Fruit fly (Drosophila melanogaster) whole organism, pupa: Measurements from ENCODE around the gene CG12439.

Experiments
- CG10348 ChIP-seq: fragments of 200-800 bp; sonication (Bioruptor generic); IDR thresholded peaks from 2 replicates; pipeline ENCODE4 v1.3.6; 2022; ENCODE audit warnings: missing biosample characterization, missing genetic modification characterization
- CG12605 ChIP-seq: fragments of 200-800 bp; sonication (Bioruptor generic); IDR thresholded peaks from 2 replicates; pipeline ENCODE4 v1.3.6; 2022; ENCODE audit warnings: missing biosample characterization, missing genetic modification characterization
- CG13204 ChIP-seq: fragments of 200-800 bp; sonication (Bioruptor generic); optimal IDR thresholded peaks from 2 replicates; lab custom pipeline; 2018; ENCODE audit warnings: missing biosample characterization, mild to moderate bottlenecking, missing genetic modification characterization, moderate library complexity
- CG14655 ChIP-seq: fragments of 200-800 bp; sonication (Bioruptor generic); optimal IDR thresholded peaks from 3 replicates; lab custom pipeline; 2017; ENCODE audit warnings: mild to moderate bottlenecking, missing biosample characterization, missing genetic modification reagents, missing genetic modification characterization
- CG15710 ChIP-seq: fragments of 200-800 bp; sonication (Bioruptor generic); optimal IDR thresholded peaks from 2 replicates; lab custom pipeline; 2018; ENCODE audit warnings: missing biosample characterization, mild to moderate bottlenecking, missing genetic modification characterization, moderate library complexity
- CG17806 ChIP-seq: fragments of 200-800 bp; sonication (Bioruptor generic); optimal IDR thresholded peaks from 2 replicates; lab custom pipeline; 2018; ENCODE audit warnings: missing biosample characterization, mild to moderate bottlenecking, missing genetic modification characterization, moderate library complexity
- CG32121 ChIP-seq: fragments of 200-800 bp; sonication (Bioruptor generic); IDR thresholded peaks from 2 replicates; pipeline ENCODE4 v1.3.6; 2022; ENCODE audit warnings: missing biosample characterization, missing genetic modification characterization
- CG34367 ChIP-seq: fragments of 200-800 bp; sonication (Bioruptor generic); optimal IDR thresholded peaks from 2 replicates; lab custom pipeline; 2018; ENCODE audit warnings: missing biosample characterization, mild to moderate bottlenecking, missing genetic modification characterization
- CG4496 ChIP-seq: fragments of 200-800 bp; sonication (Bioruptor generic); IDR thresholded peaks from 3 replicates; pipeline ENCODE4 v1.3.6; 2022; ENCODE audit warnings: missing biosample characterization, missing genetic modification characterization
- CG8159 ChIP-seq: fragments of 200-800 bp; sonication (Bioruptor generic); optimal IDR thresholded peaks from 3 replicates; lab custom pipeline; 2018; ENCODE audit warnings: missing biosample characterization, mild to moderate bottlenecking, missing genetic modification characterization, moderate library complexity
- CG8301 ChIP-seq: fragments of 200-800 bp; sonication (Bioruptor generic); optimal IDR thresholded peaks from 2 replicates; lab custom pipeline; 2018; ENCODE audit warnings: missing biosample characterization, mild to moderate bottlenecking, missing genetic modification characterization
- CG9948 ChIP-seq: fragments of 200-800 bp; sonication (Bioruptor generic); optimal IDR thresholded peaks from 2 replicates; lab custom pipeline; 2018; ENCODE audit warnings: missing biosample characterization, mild to moderate bottlenecking, missing genetic modification characterization, moderate library complexity
- D1 ChIP-seq: fragments of 200-800 bp; sonication (Bioruptor generic); optimal IDR thresholded peaks from 2 replicates; lab custom pipeline; 2018; ENCODE audit warnings: missing biosample characterization, mild to moderate bottlenecking, missing genetic modification characterization, moderate library complexity
- EcR ChIP-seq: fragments of 200-800 bp; sonication (Bioruptor generic); optimal IDR thresholded peaks from 3 replicates; lab custom pipeline; 2019; ENCODE audit warnings: missing biosample characterization, missing genetic modification characterization, mild to moderate bottlenecking, moderate library complexity, missing genetic modification reagents
- Ets98B ChIP-seq: fragments of 200-800 bp; sonication (Bioruptor generic); IDR thresholded peaks from 2 replicates; pipeline ENCODE4 v1.3.6; 2022; ENCODE audit warnings: missing biosample characterization, missing genetic modification characterization
- Pif1A ChIP-seq: fragments of 200-800 bp; sonication (Bioruptor generic); optimal IDR thresholded peaks from 3 replicates; lab custom pipeline; 2016; ENCODE audit warnings: missing biosample characterization, missing genetic modification characterization
- Pif1B ChIP-seq: fragments of 200-800 bp; sonication (Bioruptor generic); optimal IDR thresholded peaks from 3 replicates; lab custom pipeline; 2016; ENCODE audit warnings: missing biosample characterization, missing genetic modification characterization
- Snoo ChIP-seq: fragments of 200-800 bp; sonication (Bioruptor generic); optimal IDR thresholded peaks from 3 replicates; lab custom pipeline; 2017; ENCODE audit warnings: missing biosample characterization, mild to moderate bottlenecking, missing genetic modification characterization, inconsistent platforms
- fd96Ca ChIP-seq: fragments of 200-800 bp; sonication (Bioruptor generic); IDR thresholded peaks from 3 replicates; pipeline ENCODE4 v1.3.6; 2022; ENCODE audit warnings: missing biosample characterization, missing genetic modification characterization
- gl ChIP-seq: fragments of 200-800 bp; sonication (Bioruptor generic); optimal IDR thresholded peaks from 2 replicates; lab custom pipeline; 2018; ENCODE audit warnings: missing biosample characterization, mild to moderate bottlenecking, missing genetic modification characterization
- rn ChIP-seq: fragments of 200-800 bp; sonication (Bioruptor generic); IDR thresholded peaks from 2 replicates; pipeline ENCODE4 v1.3.6; 2022; ENCODE audit warnings: missing biosample characterization, missing genetic modification characterization

Gene CG12439

dm6 chr2L:9097263-9097662, 20.3 kb downstream of the CG12439 start, which contains the start of gene CG31609:
CG31609 (plus strand) TSS chr2L:9097563.
- TF ChIP-seq CG32121 (no peak), CG8301 (tag; lab: Kevin White, UChicago) (no peak), CG12605 (no peak), Pif1A (GFP tag; lab: Kevin White, UChicago) (no peak), rn (GFP tag; lab: Robert Waterston, UW) (no peak)

dm6 chr2L:9111514-9111913, 34.6 kb downstream of the CG12439 start, which contains the start of gene Or30a:
Or30a (plus strand) TSS chr2L:9111814.
- TF ChIP-seq D1 (no peak), fd96Ca (GFP tag; lab: Robert Waterston, UW) (no peak), CG32121 (no peak), gl (tag; lab: Kevin White, UChicago) (no peak), rn (GFP tag; lab: Robert Waterston, UW) (no peak), CG15710 (tag; lab: Kevin White, UChicago) (no peak), CG8159 (tag; lab: Kevin White, UChicago) (no peak), CG17806 (tag; lab: Kevin White, UChicago) (no peak), CG34367 (tag; lab: Kevin White, UChicago) (no peak), CG12605 (no peak), Ets98B (no peak), CG14655 (GFP tag; lab: Kevin White, UChicago) (no peak), Pif1B (no peak), CG4496 (no peak), Snoo (tag; lab: Kevin White, UChicago) (no peak), Pif1A (GFP tag; lab: Kevin White, UChicago) (no peak), CG10348 (GFP tag; lab: Robert Waterston, UW) (no peak)

dm6 chr2L:9120475-9121309, 43.8 kb downstream of the CG12439 start:
- TF ChIP-seq CG8159 (tag; lab: Kevin White, UChicago), result no peak
- TF ChIP-seq CG17806 (tag; lab: Kevin White, UChicago), result no peak
- TF ChIP-seq CG12605, result no peak

dm6 chr2L:9122371-9122770, 45.5 kb downstream of the CG12439 start:
- TF ChIP-seq CG17806 (tag; lab: Kevin White, UChicago), result no peak
- 0 out of 2 replicates have a peak, but pooled peaks have one; percentile 14 for TF ChIP-seq CG12605
- no peak for TF ChIP-seq CG34367 (tag; lab: Kevin White, UChicago)
- TF ChIP-seq, all 21 proteins: peak for 1

dm6 chr2L:9123707-9124106, 46.8 kb downstream of the CG12439 start:
- no peak for TF ChIP-seq EcR
- TF ChIP-seq Pif1B, result no peak
- TF ChIP-seq fd96Ca (GFP tag; lab: Robert Waterston, UW), result no peak
- no peak for TF ChIP-seq gl (tag; lab: Kevin White, UChicago)
- no peak for TF ChIP-seq CG34367 (tag; lab: Kevin White, UChicago)
- TF ChIP-seq Pif1A (GFP tag; lab: Kevin White, UChicago), result no peak
- no peak for TF ChIP-seq CG10348 (GFP tag; lab: Robert Waterston, UW)
- no peak for TF ChIP-seq CG12605
- no peak for TF ChIP-seq CG15710 (tag; lab: Kevin White, UChicago)
- TF ChIP-seq CG8301 (tag; lab: Kevin White, UChicago), result no peak
- no peak for TF ChIP-seq CG32121
- TF ChIP-seq rn (GFP tag; lab: Robert Waterston, UW), result no peak
- TF ChIP-seq D1, result no peak
- TF ChIP-seq CG13204 (GFP tag; lab: Kevin White, UChicago), result no peak
- TF ChIP-seq CG9948 (tag; lab: Kevin White, UChicago), result no peak

dm6 chr2L:9124448-9124847, 47.5 kb downstream of the CG12439 start:
- TF ChIP-seq gl (tag; lab: Kevin White, UChicago), result peak; percentile 20
- TF ChIP-seq D1, result peak; percentile 9
- no peak for TF ChIP-seq Pif1A (GFP tag; lab: Kevin White, UChicago)
- no peak for TF ChIP-seq rn (GFP tag; lab: Robert Waterston, UW)

- TF ChIP-seq CG15710 (tag; lab: Kevin White, UChicago), result peak; percentile 87
- TF ChIP-seq Pif1A (GFP tag; lab: Kevin White, UChicago), result peak; percentile 17
- 0 out of 2 replicates have a peak, but pooled peaks have one; percentile 39 for TF ChIP-seq CG12605
- TF ChIP-seq fd96Ca (GFP tag; lab: Robert Waterston, UW), result peak; percentile 4
- peak; percentile 74 for TF ChIP-seq Pif1B
- TF ChIP-seq CG32121, result peak; percentile 84
- peak; percentile 28 for TF ChIP-seq gl (tag; lab: Kevin White, UChicago)
- peak; percentile 73 for TF ChIP-seq Ets98B
- peak; percentile 75 for TF ChIP-seq D1
- TF ChIP-seq CG17806 (tag; lab: Kevin White, UChicago), result peak; percentile 81
- peak; percentile 33; the same call in 1 of the 2 replicates for TF ChIP-seq CG10348 (GFP tag; lab: Robert Waterston, UW)
- TF ChIP-seq CG8301 (tag; lab: Kevin White, UChicago), result peak; percentile 85
- TF ChIP-seq rn (GFP tag; lab: Robert Waterston, UW), result peak; percentile 65; the same call in 1 of the 2 replicates
- peak; percentile 81 for TF ChIP-seq CG34367 (tag; lab: Kevin White, UChicago)
- TF ChIP-seq CG13204 (GFP tag; lab: Kevin White, UChicago), result peak; percentile 37
- TF ChIP-seq Snoo (tag; lab: Kevin White, UChicago), result peak; percentile 89
- no peak for TF ChIP-seq EcR
- peak; percentile 91 for TF ChIP-seq CG4496
- peak; percentile 84 for TF ChIP-seq CG9948 (tag; lab: Kevin White, UChicago)
- peak; percentile 94 for TF ChIP-seq CG14655 (GFP tag; lab: Kevin White, UChicago)
- peak; percentile 88 for TF ChIP-seq CG8159 (tag; lab: Kevin White, UChicago)
These were observed 48.6 kb downstream of the CG12439 start, which contains the start of gene CG32982 for dm6 chr2L:9125418-9125928. CG32982 (plus strand) TSS chr2L:9125737.
